Worm (Caenorhabditis elegans) whole organism, young adult: Measurements from ENCODE around the gene F53E2.2.

Source experiments
- ccch-3 ChIP-seq: fragments of 200-800 bp; sonication (Bioruptor generic); optimal IDR thresholded peaks from 2 replicates; lab custom pipeline; 2018; ENCODE audit warnings: mild to moderate bottlenecking, missing genetic modification characterization, missing compliant biosample characterization
- egl-18 ChIP-seq: fragments of 200-800 bp; sonication (Bioruptor generic); IDR thresholded peaks from 2 replicates; pipeline ENCODE4 v1.3.6; 2022; ENCODE audit warnings: missing genetic modification reagents, missing genetic modification characterization, missing compliant biosample characterization
- lin-35 ChIP-seq, 3 experiments: fragments of 150-350 bp in 2 of 3; sonication (generic microtip) in 1 of 3; optimal IDR thresholded peaks; 2 replicates each; lab custom pipeline; 2014 to 2018; ENCODE audit warnings: missing biosample characterization in 3 of 3, missing genetic modification characterization in 3 of 3, missing genetic modification reagents in 3 of 3

- no peak for TF ChIP-seq ccch-3 (GFP tag; lab: Kevin White, UChicago)
- no peak for TF ChIP-seq egl-18 (GFP tag; lab: Robert Waterston, UW)
- TF ChIP-seq lin-35 (GFP tag; optimal IDR thresholded peaks at IDR 0.05; lab: Kevin White, UChicago), result no peak
These were observed 19.6 kb downstream of the F53E2.2 start, which contains the start of gene spig-7 for ce11 chrV:1494469-1494868.
